Fruit fly (Drosophila melanogaster) whole organism, embryonic: Measurements from ENCODE around the gene CG13123.

Source experiments
- Atf3 ChIP-seq: fragments of 200-800 bp; sonication (Bioruptor generic); optimal IDR thresholded peaks from 3 replicates; lab custom pipeline; 2016; ENCODE audit warnings: missing biosample characterization, missing genetic modification characterization
- Bteb2 ChIP-seq: fragments of 200-800 bp; sonication (Bioruptor generic); optimal IDR thresholded peaks from 2 replicates; lab custom pipeline; 2016; ENCODE audit warnings: missing biosample characterization, missing genetic modification characterization
- CG10654 ChIP-seq: fragments of 200-800 bp; sonication (Bioruptor generic); optimal IDR thresholded peaks from 2 replicates; lab custom pipeline; 2016; ENCODE audit warnings: missing biosample characterization, missing genetic modification characterization
- CG11247 ChIP-seq: fragments of 200-800 bp; sonication (Bioruptor generic); IDR thresholded peaks from 2 replicates; pipeline ENCODE4 v1.3.6; 2022; ENCODE audit warnings: missing biosample characterization, missing genetic modification characterization
- CG11560 ChIP-seq: fragments of 200-800 bp; sonication (Bioruptor generic); IDR thresholded peaks from 3 replicates; pipeline ENCODE4 v1.3.6; 2022; ENCODE audit warnings: missing biosample characterization, missing genetic modification characterization
- CG11723 ChIP-seq: fragments of 200-800 bp; sonication (Bioruptor generic); optimal IDR thresholded peaks from 2 replicates; lab custom pipeline; 2017; ENCODE audit warnings: missing biosample characterization, mild to moderate bottlenecking, missing genetic modification characterization
- CG12299 ChIP-seq: fragments of 200-800 bp; sonication (Bioruptor generic); optimal IDR thresholded peaks from 2 replicates; lab custom pipeline; 2018; ENCODE audit warnings: missing biosample characterization, mild to moderate bottlenecking, missing genetic modification characterization
- CG12769 ChIP-seq: fragments of 200-800 bp; sonication (Bioruptor generic); optimal IDR thresholded peaks from 2 replicates; lab custom pipeline; 2019; ENCODE audit warnings: missing biosample characterization, mild to moderate bottlenecking, missing genetic modification characterization, moderate library complexity
- CG14667 ChIP-seq: fragments of 200-800 bp; sonication (Bioruptor generic); IDR thresholded peaks from 2 replicates; pipeline ENCODE4 v1.3.6; 2022; ENCODE audit warnings: missing biosample characterization, missing genetic modification characterization
- CG15514 ChIP-seq: fragments of 200-800 bp; sonication (Bioruptor generic); optimal IDR thresholded peaks from 3 replicates; lab custom pipeline; 2017; ENCODE audit warnings: missing biosample characterization, missing genetic modification characterization, mild to moderate bottlenecking, moderate library complexity, missing genetic modification reagents
- CG1603 ChIP-seq: fragments of 200-800 bp; sonication (Bioruptor generic); optimal IDR thresholded peaks from 2 replicates; lab custom pipeline; 2019; ENCODE audit warnings: missing biosample characterization, mild to moderate bottlenecking, missing genetic modification characterization, moderate library complexity
- CG16815 ChIP-seq: fragments of 200-800 bp; sonication (Bioruptor generic); optimal IDR thresholded peaks from 3 replicates; lab custom pipeline; 2017; ENCODE audit warnings: missing biosample characterization, mild to moderate bottlenecking, missing genetic modification characterization
- CG17361 ChIP-seq: fragments of 200-800 bp; sonication (Bioruptor generic); IDR thresholded peaks from 3 replicates; pipeline ENCODE4 v1.3.6; 2022; ENCODE audit warnings: missing biosample characterization, missing genetic modification characterization
- CG18476 ChIP-seq: fragments of 200-800 bp; sonication (Bioruptor generic); optimal IDR thresholded peaks from 2 replicates; lab custom pipeline; 2016; ENCODE audit warnings: missing biosample characterization, mild to moderate bottlenecking, missing genetic modification characterization
- CG2875 ChIP-seq: fragments of 200-800 bp; sonication (Bioruptor generic); optimal IDR thresholded peaks from 2 replicates; lab custom pipeline; 2017; ENCODE audit warnings: missing biosample characterization, mild to moderate bottlenecking, missing genetic modification characterization, missing genetic modification reagents
- CG3838 ChIP-seq: fragments of 200-800 bp; sonication (Bioruptor generic); optimal IDR thresholded peaks from 3 replicates; lab custom pipeline; 2016; ENCODE audit warnings: missing biosample characterization, missing genetic modification characterization
- CG8359 ChIP-seq: fragments of 200-800 bp; sonication (Bioruptor generic); optimal IDR thresholded peaks from 2 replicates; lab custom pipeline; 2017; ENCODE audit warnings: missing biosample characterization, mild to moderate bottlenecking, missing genetic modification characterization, borderline replicate concordance
- Dref ChIP-seq: fragments of 200-800 bp; sonication (Bioruptor generic); IDR thresholded peaks from 2 replicates; pipeline ENCODE4 v1.3.6; 2022; ENCODE audit warnings: missing biosample characterization, missing genetic modification characterization
- Gug ChIP-seq: fragments of 200-800 bp; sonication (Bioruptor generic); IDR thresholded peaks from 4 replicates; pipeline ENCODE4 v1.3.6; 2022; ENCODE audit warnings: missing biosample characterization, missing genetic modification characterization
- H15 ChIP-seq: fragments of 200-800 bp; sonication (Bioruptor generic); IDR thresholded peaks from 3 replicates; pipeline ENCODE4 v1.3.6; 2022; ENCODE audit warnings: missing biosample characterization, missing genetic modification characterization
- HLHmδ ChIP-seq: fragments of 200-800 bp; sonication (Bioruptor generic); optimal IDR thresholded peaks from 2 replicates; lab custom pipeline; 2018; ENCODE audit warnings: missing biosample characterization, mild to moderate bottlenecking, missing genetic modification characterization, moderate library complexity
- Hr39 ChIP-seq: fragments of >200 bp; optimal IDR thresholded peaks from 2 replicates; lab custom pipeline; 2017
- Jarid2 ChIP-seq: fragments of 200-800 bp; sonication (Bioruptor generic); optimal IDR thresholded peaks from 3 replicates; lab custom pipeline; 2017; ENCODE audit warnings: mild to moderate bottlenecking, missing biosample characterization, missing genetic modification reagents, missing genetic modification characterization
- Lpt ChIP-seq: fragments of >200 bp; optimal IDR thresholded peaks from 2 replicates; lab custom pipeline; 2018; ENCODE audit warnings: missing biosample characterization, missing genetic modification characterization
- NC2α ChIP-seq: fragments of 200-800 bp; sonication (Bioruptor generic); optimal IDR thresholded peaks from 2 replicates; lab custom pipeline; 2016; ENCODE audit warnings: missing biosample characterization, missing genetic modification characterization
- Sox100B ChIP-seq: fragments of 200-800 bp; sonication (Bioruptor generic); optimal IDR thresholded peaks from 3 replicates; lab custom pipeline; 2018; ENCODE audit warnings: missing biosample characterization, mild to moderate bottlenecking, missing genetic modification characterization
- Sry-β ChIP-seq: fragments of 200-800 bp; sonication (Bioruptor generic); optimal IDR thresholded peaks from 2 replicates; lab custom pipeline; 2018; ENCODE audit warnings: missing biosample characterization, mild to moderate bottlenecking, missing genetic modification characterization, moderate library complexity
- Sry-δ ChIP-seq: fragments of 200-800 bp; sonication (Bioruptor generic); optimal IDR thresholded peaks from 2 replicates; lab custom pipeline; 2016; ENCODE audit warnings: missing biosample characterization, missing genetic modification characterization
- Tbp ChIP-seq: fragments of >200 bp; optimal IDR thresholded peaks from 2 replicates; lab custom pipeline; 2018; ENCODE audit warnings: missing biosample characterization, missing genetic modification characterization
- aop ChIP-seq: fragments of 200-800 bp; sonication (Bioruptor generic); IDR thresholded peaks from 2 replicates; pipeline ENCODE4 v1.3.6; 2022; ENCODE audit warnings: missing biosample characterization, missing genetic modification characterization
- exex ChIP-seq: fragments of 200-800 bp; sonication (Bioruptor generic); optimal IDR thresholded peaks from 4 replicates; lab custom pipeline; 2018; ENCODE audit warnings: missing biosample characterization, mild to moderate bottlenecking, missing genetic modification characterization, moderate library complexity
- fd102C ChIP-seq: fragments of 200-800 bp; sonication (Bioruptor generic); optimal IDR thresholded peaks from 2 replicates; lab custom pipeline; 2018; ENCODE audit warnings: missing biosample characterization, mild to moderate bottlenecking, missing genetic modification characterization, moderate library complexity
- gcm ChIP-seq: fragments of 200-800 bp; sonication (Bioruptor generic); optimal IDR thresholded peaks from 2 replicates; lab custom pipeline; 2019; ENCODE audit warnings: missing biosample characterization, mild to moderate bottlenecking, missing genetic modification characterization, moderate library complexity
- gcm2 ChIP-seq: fragments of 200-800 bp; sonication (Bioruptor generic); optimal IDR thresholded peaks from 2 replicates; lab custom pipeline; 2016; ENCODE audit warnings: missing biosample characterization, missing genetic modification characterization
- gfzf ChIP-seq: fragments of 200-800 bp; sonication (Bioruptor generic); optimal IDR thresholded peaks from 2 replicates; lab custom pipeline; 2016; ENCODE audit warnings: missing biosample characterization, mild to moderate bottlenecking, missing genetic modification characterization, moderate library complexity
- gsb-n ChIP-seq: fragments of 200-800 bp; sonication (Bioruptor generic); optimal IDR thresholded peaks from 3 replicates; lab custom pipeline; 2018; ENCODE audit warnings: missing biosample characterization, mild to moderate bottlenecking, missing genetic modification characterization
- hth ChIP-seq: fragments of >200 bp; optimal IDR thresholded peaks from 2 replicates; lab custom pipeline; 2017; ENCODE audit warnings: inconsistent platforms
- insv ChIP-seq, 2 experiments: fragments of 200-800 bp; sonication (Bioruptor generic); optimal IDR thresholded peaks; 3 replicates each; lab custom pipeline; 2016 to 2018; ENCODE audit warnings: missing biosample characterization in 2 of 2, missing genetic modification characterization in 2 of 2
- inv ChIP-seq: fragments of 200-800 bp; sonication (Bioruptor generic); IDR thresholded peaks from 2 replicates; pipeline ENCODE4 v1.3.6; 2022; ENCODE audit warnings: missing biosample characterization, missing genetic modification characterization; ENCODE audit not compliant: partially characterized antibody
- lilli ChIP-seq: fragments of 200-800 bp; sonication (Bioruptor generic); optimal IDR thresholded peaks from 3 replicates; lab custom pipeline; 2016; ENCODE audit warnings: missing biosample characterization, missing genetic modification characterization
- maf-S ChIP-seq: fragments of 200-800 bp; sonication (Bioruptor generic); optimal IDR thresholded peaks from 2 replicates; lab custom pipeline; 2016; ENCODE audit warnings: missing biosample characterization, missing genetic modification characterization
- sd ChIP-seq: fragments of 200-800 bp; sonication (Bioruptor generic); optimal IDR thresholded peaks from 3 replicates; lab custom pipeline; 2018; ENCODE audit warnings: missing biosample characterization, mild to moderate bottlenecking, missing genetic modification characterization, moderate library complexity
- slou ChIP-seq: fragments of 200-800 bp; sonication (Bioruptor generic); optimal IDR thresholded peaks from 3 replicates; lab custom pipeline; 2016; ENCODE audit warnings: missing biosample characterization, missing genetic modification characterization
- sna ChIP-seq: fragments of 200-800 bp; sonication (Bioruptor generic); IDR thresholded peaks from 2 replicates; pipeline ENCODE4 v1.3.6; 2022; ENCODE audit warnings: missing biosample characterization, missing genetic modification characterization; ENCODE audit not compliant: partially characterized antibody
- sob ChIP-seq: fragments of 200-800 bp; sonication (Bioruptor generic); IDR thresholded peaks from 2 replicates; pipeline ENCODE4 v1.3.6; 2022; ENCODE audit warnings: missing biosample characterization, missing genetic modification characterization
- tgo ChIP-seq: fragments of 200-800 bp; sonication (Bioruptor generic); IDR thresholded peaks from 3 replicates; pipeline ENCODE4 v1.3.6; 2022; ENCODE audit warnings: missing biosample characterization, missing genetic modification characterization
- vvl ChIP-seq: fragments of 200-800 bp; sonication (Bioruptor generic); IDR thresholded peaks from 2 replicates; pipeline ENCODE4 v1.3.6; 2022; ENCODE audit warnings: missing biosample characterization, missing genetic modification characterization
- z ChIP-seq: fragments of 200-800 bp; sonication (Bioruptor generic); IDR thresholded peaks from 3 replicates; pipeline ENCODE4 v1.3.6; 2022; ENCODE audit warnings: missing biosample characterization, missing genetic modification characterization
- zf30C ChIP-seq: fragments of 200-800 bp; sonication (Bioruptor generic); optimal IDR thresholded peaks from 3 replicates; lab custom pipeline; 2018; ENCODE audit warnings: missing biosample characterization, mild to moderate bottlenecking, missing genetic modification characterization
- zfh2 ChIP-seq: fragments of 200-800 bp; sonication (Bioruptor generic); optimal IDR thresholded peaks from 2 replicates; lab custom pipeline; 2016; ENCODE audit warnings: missing biosample characterization, missing genetic modification characterization

The CG13123 gene

dm6 chr2L:9757990-9758814 lies 34.7 kb downstream of the CG13123 start, which contains the start of gene zf30C (continued):
- peak; percentile 100 for TF ChIP-seq CG15514
- peak; percentile 72 for TF ChIP-seq CG12299 (tag; lab: Kevin White, UChicago)
- no peak; the same call in 1 of the 2 replicates for TF ChIP-seq aop
- no peak for TF ChIP-seq Tbp (GFP tag; lab: Kevin White, UChicago)
- peak; percentile 76 for TF ChIP-seq NC2α
- TF ChIP-seq sob (GFP tag; lab: Robert Waterston, UW) = peak; percentile 88
- peak in 1 of 2 experiments; percentile 56 for TF ChIP-seq insv (GFP tag; optimal IDR thresholded peaks at IDR 0.05; lab: Kevin White, UChicago)
- no peak for TF ChIP-seq hth (lab: Kevin White, UChicago)
- TF ChIP-seq Gug (GFP tag; lab: Robert Waterston, UW) = peak; percentile 96
- TF ChIP-seq inv (GFP tag; lab: Robert Waterston, UW) = peak; percentile 58; the same call in 1 of the 2 replicates
- TF ChIP-seq CG10654 (GFP tag; lab: Kevin White, UChicago) = peak; percentile 72
- TF ChIP-seq CG12769 (tag; lab: Kevin White, UChicago) = peak; percentile 81
- TF ChIP-seq Sry-δ = peak; percentile 75
- TF ChIP-seq gfzf (GFP tag; lab: Kevin White, UChicago) = peak; percentile 22
- TF ChIP-seq fd102C (GFP tag; lab: Kevin White, UChicago) = no peak
- TF ChIP-seq CG11247 (GFP tag; lab: Robert Waterston, UW) = peak; percentile 86
- TF ChIP-seq HLHmδ = no peak
- TF ChIP-seq Jarid2 (GFP tag; lab: Kevin White, UChicago) = no peak
- peak; percentile 38 for TF ChIP-seq CG8359 (GFP tag; lab: Kevin White, UChicago)
- peak; percentile 97 for TF ChIP-seq lilli (GFP tag; lab: Kevin White, UChicago)
- peak; percentile 55 for TF ChIP-seq CG3838 (GFP tag; lab: Kevin White, UChicago)
- peak; percentile 77 for TF ChIP-seq CG17361 (GFP tag; lab: Robert Waterston, UW)
- TF ChIP-seq maf-S (GFP tag; lab: Kevin White, UChicago) = peak; percentile 88
- TF ChIP-seq CG18476 = peak; percentile 47
- TF ChIP-seq gcm2 (GFP tag; lab: Kevin White, UChicago) = peak; percentile 62
- TF ChIP-seq Sox100B (GFP tag; lab: Kevin White, UChicago) = peak; percentile 52
- peak; percentile 78 for TF ChIP-seq tgo (GFP tag; lab: Robert Waterston, UW)
- peak; percentile 95 for TF ChIP-seq zfh2
- TF ChIP-seq CG14667 = peak; percentile 83
- peak; percentile 83 for TF ChIP-seq H15 (GFP tag; lab: Robert Waterston, UW)
- TF ChIP-seq Atf3 = peak; percentile 84
- peak; percentile 64 for TF ChIP-seq Dref (GFP tag; lab: Robert Waterston, UW)
- peak; percentile 37 for TF ChIP-seq exex (tag; lab: Kevin White, UChicago)
- peak; percentile 85 for TF ChIP-seq Bteb2 (GFP tag; lab: Kevin White, UChicago)
- peak; percentile 75 for TF ChIP-seq CG1603 (tag; lab: Kevin White, UChicago)
- TF ChIP-seq Hr39 (lab: Kevin White, UChicago) = no peak
- TF ChIP-seq slou = peak; percentile 86
- no peak for TF ChIP-seq Lpt (GFP tag; lab: Kevin White, UChicago)
- no peak for TF ChIP-seq z (GFP tag; lab: Robert Waterston, UW)
- no peak for TF ChIP-seq sna (GFP tag; lab: Robert Waterston, UW)
- TF ChIP-seq gcm (GFP tag; lab: Kevin White, UChicago) = peak; percentile 26
- peak; percentile 28 for TF ChIP-seq Sry-β (GFP tag; lab: Kevin White, UChicago)
- peak; percentile 39 for TF ChIP-seq CG2875 (GFP tag; lab: Kevin White, UChicago)
- peak; percentile 100 for TF ChIP-seq zf30C (GFP tag; lab: Kevin White, UChicago)
- TF ChIP-seq CG11560 (tag; lab: Robert Waterston, UW) = peak; percentile 54; the same call in 1 of the 3 replicates
- TF ChIP-seq gsb-n = peak; percentile 58
- peak; percentile 78 for TF ChIP-seq CG11723
- TF ChIP-seq CG16815 = peak; percentile 76
- TF ChIP-seq sd = no peak
- peak; percentile 94 for TF ChIP-seq vvl (GFP tag; lab: Robert Waterston, UW)
